Worm (Caenorhabditis elegans): ENCODE results near the gene R10D12.7.

DNA sequence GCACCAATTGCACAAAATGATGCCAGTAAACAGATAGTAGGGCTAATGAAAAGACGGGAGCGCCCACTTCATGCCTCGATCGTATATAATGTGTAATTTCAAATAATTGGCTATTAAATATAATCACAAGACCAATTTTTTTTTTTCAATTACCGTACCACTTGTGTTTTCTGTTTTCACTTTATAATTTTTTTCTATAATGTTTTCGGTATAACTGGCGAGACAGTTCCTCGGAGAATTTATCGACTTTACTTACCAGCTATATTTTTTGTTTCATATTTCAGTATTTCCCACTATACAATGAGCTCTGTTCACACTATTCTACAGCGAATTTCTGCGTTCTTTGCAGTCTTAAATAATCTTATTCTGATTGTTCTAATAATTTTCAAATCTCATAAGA is 33.7 kb upstream of the R10D12.7 start, which contains the start of gene str-252:
- TF ChIP-seq him-1 (tag; optimal IDR thresholded peaks at IDR 0.05) (no peak), dao-5 (tag; optimal IDR thresholded peaks at IDR 0.05) (no peak)

All from whole organism, L4/young adult.